Fruit fly (Drosophila melanogaster) whole organism, embryonic: Measurements from ENCODE around the gene RpS8.
A peak's percentile ranks its signal among the peaks of the same experiment; 100 is the strongest.

ENCODE experiments used
- Atf6 ChIP-seq: fragments of 200-800 bp; sonication (Bioruptor generic); IDR thresholded peaks from 2 replicates; pipeline ENCODE4 v1.3.6; 2022; ENCODE audit warnings: missing biosample characterization, missing genetic modification characterization
- B-H2 ChIP-seq: fragments of 200-800 bp; sonication (Bioruptor generic); optimal IDR thresholded peaks from 2 replicates; lab custom pipeline; 2018; ENCODE audit warnings: missing biosample characterization, mild to moderate bottlenecking, missing genetic modification characterization
- CG10267 ChIP-seq: fragments of 200-800 bp; sonication (Bioruptor generic); optimal IDR thresholded peaks from 2 replicates; lab custom pipeline; 2018; ENCODE audit warnings: missing biosample characterization, mild to moderate bottlenecking, missing genetic modification characterization, moderate library complexity
- CG10462 ChIP-seq: fragments of 200-800 bp; sonication (Bioruptor generic); optimal IDR thresholded peaks from 2 replicates; lab custom pipeline; 2016; ENCODE audit warnings: missing biosample characterization, missing genetic modification characterization
- CG10979 ChIP-seq: fragments of 200-800 bp; sonication (Bioruptor generic); optimal IDR thresholded peaks from 2 replicates; lab custom pipeline; 2018; ENCODE audit warnings: missing biosample characterization, mild to moderate bottlenecking, missing genetic modification characterization, moderate library complexity
- CG11093 ChIP-seq: fragments of 200-800 bp; sonication (Bioruptor generic); IDR thresholded peaks from 3 replicates; pipeline ENCODE4 v1.3.6; 2022; ENCODE audit warnings: missing biosample characterization, missing genetic modification characterization
- CG11398 ChIP-seq: fragments of 200-800 bp; sonication (Bioruptor generic); optimal IDR thresholded peaks from 2 replicates; lab custom pipeline; 2016; ENCODE audit warnings: missing biosample characterization, missing genetic modification characterization
- CG12155 ChIP-seq: fragments of 200-800 bp; sonication (Bioruptor generic); optimal IDR thresholded peaks from 3 replicates; lab custom pipeline; 2016; ENCODE audit warnings: missing biosample characterization, missing genetic modification characterization
- CG13123 ChIP-seq: fragments of 200-800 bp; sonication (Bioruptor generic); optimal IDR thresholded peaks from 2 replicates; lab custom pipeline; 2016; ENCODE audit warnings: missing biosample characterization, missing genetic modification characterization
- CG13287 ChIP-seq: fragments of 200-800 bp; sonication (Bioruptor generic); IDR thresholded peaks from 2 replicates; pipeline ENCODE4 v1.3.6; 2022; ENCODE audit warnings: missing biosample characterization, missing genetic modification characterization; ENCODE audit not compliant: partially characterized antibody
- CG16815 ChIP-seq: fragments of 200-800 bp; sonication (Bioruptor generic); optimal IDR thresholded peaks from 3 replicates; lab custom pipeline; 2017; ENCODE audit warnings: missing biosample characterization, mild to moderate bottlenecking, missing genetic modification characterization
- CG18476 ChIP-seq: fragments of 200-800 bp; sonication (Bioruptor generic); optimal IDR thresholded peaks from 2 replicates; lab custom pipeline; 2016; ENCODE audit warnings: missing biosample characterization, mild to moderate bottlenecking, missing genetic modification characterization
- CG18764 ChIP-seq: fragments of 200-800 bp; sonication (Bioruptor generic); optimal IDR thresholded peaks from 3 replicates; lab custom pipeline; 2016; ENCODE audit warnings: missing biosample characterization, missing genetic modification characterization
- CG2712 ChIP-seq: fragments of 200-800 bp; optimal IDR thresholded peaks from 3 replicates; lab custom pipeline; 2019; ENCODE audit warnings: missing biosample characterization, mild to moderate bottlenecking, missing genetic modification characterization, moderate library complexity
- CG3281 ChIP-seq: fragments of 200-800 bp; sonication (Bioruptor generic); optimal IDR thresholded peaks from 3 replicates; lab custom pipeline; 2017; ENCODE audit warnings: missing biosample characterization, mild to moderate bottlenecking, missing genetic modification characterization
- CG33557 ChIP-seq: fragments of 200-800 bp; sonication (Bioruptor generic); optimal IDR thresholded peaks from 2 replicates; lab custom pipeline; 2019; ENCODE audit warnings: missing biosample characterization, mild to moderate bottlenecking, missing genetic modification characterization, moderate library complexity
- CG3847 ChIP-seq: fragments of 200-800 bp; sonication (Bioruptor generic); IDR thresholded peaks from 2 replicates; pipeline ENCODE4 v1.3.6; 2022; ENCODE audit warnings: missing biosample characterization, missing genetic modification characterization
- CG4328 ChIP-seq: fragments of 200-800 bp; sonication (Bioruptor generic); optimal IDR thresholded peaks from 3 replicates; lab custom pipeline; 2017; ENCODE audit warnings: missing biosample characterization, missing genetic modification reagents, missing genetic modification characterization
- CG6175 ChIP-seq: fragments of 200-800 bp; sonication (Bioruptor generic); IDR thresholded peaks from 3 replicates; pipeline ENCODE4 v1.3.6; 2022; ENCODE audit warnings: missing biosample characterization, missing genetic modification characterization
- CG8089 ChIP-seq: fragments of 200-800 bp; sonication (Bioruptor generic); optimal IDR thresholded peaks from 3 replicates; lab custom pipeline; 2016; ENCODE audit warnings: missing biosample characterization, missing genetic modification characterization
- CG8924 ChIP-seq: fragments of 200-800 bp; optimal IDR thresholded peaks from 3 replicates; lab custom pipeline; 2019; ENCODE audit warnings: missing biosample characterization, mild to moderate bottlenecking, missing genetic modification characterization, moderate library complexity
- CG9609 ChIP-seq: fragments of 200-800 bp; sonication (Bioruptor generic); optimal IDR thresholded peaks from 3 replicates; lab custom pipeline; 2016; ENCODE audit warnings: missing biosample characterization, missing genetic modification characterization
- CG9727 ChIP-seq: fragments of 200-800 bp; sonication (Bioruptor generic); optimal IDR thresholded peaks from 3 replicates; lab custom pipeline; 2017; ENCODE audit warnings: missing biosample characterization, mild to moderate bottlenecking, missing genetic modification characterization
- CrebB ChIP-seq: fragments of 200-800 bp; sonication (Bioruptor generic); optimal IDR thresholded peaks from 3 replicates; lab custom pipeline; 2018; ENCODE audit warnings: missing biosample characterization, mild to moderate bottlenecking, missing genetic modification characterization
- D19A ChIP-seq: fragments of 200-800 bp; optimal IDR thresholded peaks from 3 replicates; lab custom pipeline; 2019; ENCODE audit warnings: missing biosample characterization, mild to moderate bottlenecking, missing genetic modification characterization, moderate library complexity
- Ets97D ChIP-seq: fragments of 200-800 bp; sonication (Bioruptor generic); optimal IDR thresholded peaks from 3 replicates; lab custom pipeline; 2016; ENCODE audit warnings: missing biosample characterization, missing genetic modification characterization
- H15 ChIP-seq: fragments of 200-800 bp; sonication (Bioruptor generic); IDR thresholded peaks from 3 replicates; pipeline ENCODE4 v1.3.6; 2022; ENCODE audit warnings: missing biosample characterization, missing genetic modification characterization
- Hr3 ChIP-seq: fragments of 200-800 bp; sonication (Bioruptor generic); optimal IDR thresholded peaks from 3 replicates; lab custom pipeline; 2016; ENCODE audit warnings: missing biosample characterization, missing genetic modification characterization
- MESR4 ChIP-seq: fragments of 200-800 bp; sonication (Bioruptor generic); optimal IDR thresholded peaks from 2 replicates; lab custom pipeline; 2018; ENCODE audit warnings: missing biosample characterization, mild to moderate bottlenecking, missing genetic modification characterization, moderate library complexity
- Ssrp ChIP-seq: fragments of 200-800 bp; sonication (Bioruptor generic); optimal IDR thresholded peaks from 2 replicates; lab custom pipeline; 2018; ENCODE audit warnings: missing biosample characterization, mild to moderate bottlenecking, missing genetic modification characterization, moderate library complexity
- Xbp1 ChIP-seq: fragments of 200-800 bp; sonication (Bioruptor generic); optimal IDR thresholded peaks from 3 replicates; lab custom pipeline; 2016; ENCODE audit warnings: missing biosample characterization, mild to moderate bottlenecking, missing genetic modification characterization
- ap ChIP-seq: fragments of 200-800 bp; sonication (Bioruptor generic); IDR thresholded peaks from 2 replicates; pipeline ENCODE4 v1.3.6; 2022; ENCODE audit warnings: missing biosample characterization, missing genetic modification characterization
- chm ChIP-seq: fragments of 200-800 bp; sonication (Bioruptor generic); IDR thresholded peaks from 2 replicates; pipeline ENCODE4 v1.3.6; 2022; ENCODE audit warnings: missing biosample characterization, missing genetic modification characterization
- ci ChIP-seq: fragments of 200-800 bp; sonication (Bioruptor generic); IDR thresholded peaks from 3 replicates; pipeline ENCODE4 v1.3.6; 2022; ENCODE audit warnings: missing biosample characterization, missing genetic modification characterization
- dan ChIP-seq: fragments of 200-800 bp; sonication (Bioruptor generic); IDR thresholded peaks from 2 replicates; pipeline ENCODE4 v1.3.6; 2022; ENCODE audit warnings: missing biosample characterization, missing genetic modification characterization
- fd102C ChIP-seq: fragments of 200-800 bp; sonication (Bioruptor generic); optimal IDR thresholded peaks from 2 replicates; lab custom pipeline; 2018; ENCODE audit warnings: missing biosample characterization, mild to moderate bottlenecking, missing genetic modification characterization, moderate library complexity
- fd96Cb ChIP-seq: fragments of 200-800 bp; sonication (Bioruptor generic); optimal IDR thresholded peaks from 2 replicates; lab custom pipeline; 2018; ENCODE audit warnings: missing biosample characterization, mild to moderate bottlenecking, missing genetic modification characterization, moderate library complexity
- gsb ChIP-seq: fragments of 200-800 bp; sonication (Bioruptor generic); IDR thresholded peaks from 2 replicates; pipeline ENCODE4 v1.3.6; 2022; ENCODE audit warnings: missing biosample characterization, missing genetic modification characterization
- pfk ChIP-seq: fragments of 200-800 bp; sonication (Bioruptor generic); optimal IDR thresholded peaks from 2 replicates; lab custom pipeline; 2018; ENCODE audit warnings: missing biosample characterization, mild to moderate bottlenecking, missing genetic modification characterization, moderate library complexity
- pita ChIP-seq: fragments of 200-800 bp; sonication (Bioruptor generic); optimal IDR thresholded peaks from 2 replicates; lab custom pipeline; 2017; ENCODE audit warnings: missing biosample characterization, mild to moderate bottlenecking, missing genetic modification characterization
- sens-2 ChIP-seq: fragments of 200-800 bp; sonication (Bioruptor generic); IDR thresholded peaks from 2 replicates; pipeline ENCODE4 v1.3.6; 2022; ENCODE audit warnings: missing biosample characterization, missing genetic modification characterization
- sima ChIP-seq: fragments of 200-800 bp; sonication (Bioruptor generic); optimal IDR thresholded peaks from 2 replicates; lab custom pipeline; 2016; ENCODE audit warnings: missing biosample characterization, missing genetic modification characterization
- tin ChIP-seq: fragments of 200-800 bp; sonication (Bioruptor generic); optimal IDR thresholded peaks from 3 replicates; lab custom pipeline; 2016; ENCODE audit warnings: missing biosample characterization, missing genetic modification characterization
- trem ChIP-seq: fragments of 200-800 bp; optimal IDR thresholded peaks from 3 replicates; lab custom pipeline; 2019; ENCODE audit warnings: missing biosample characterization, mild to moderate bottlenecking, missing genetic modification characterization, moderate library complexity
- wdn ChIP-seq: fragments of 200-800 bp; sonication (Bioruptor generic); IDR thresholded peaks from 2 replicates; pipeline ENCODE4 v1.3.6; 2022; ENCODE audit warnings: missing biosample characterization, missing genetic modification characterization
- zfh2 ChIP-seq: fragments of 200-800 bp; sonication (Bioruptor generic); optimal IDR thresholded peaks from 2 replicates; lab custom pipeline; 2016; ENCODE audit warnings: missing biosample characterization, missing genetic modification characterization

RpS8 gene

dm6 chr3R:29868676-29869349 is 7.4 kb downstream of the RpS8 start, which contains the start of gene Zip99C (continued):
- TF ChIP-seq tin (GFP tag; lab: Kevin White, UChicago) (peak; percentile 41), MESR4 (GFP tag; lab: Kevin White, UChicago) (peak; percentile 35), CG16815 (GFP tag; lab: Kevin White, UChicago) (peak; percentile 10), fd102C (GFP tag; lab: Kevin White, UChicago) (no peak), CG2712 (tag; lab: Kevin White, UChicago) (peak; percentile 58), D19A (no peak), CG12155 (peak; percentile 80), CG9609 (no peak), fd96Cb (tag; lab: Kevin White, UChicago) (no peak), CG11398 (GFP tag; lab: Kevin White, UChicago) (no peak), pfk (GFP tag; lab: Kevin White, UChicago) (no peak), CG9727 (GFP tag; lab: Kevin White, UChicago) (peak; percentile 36), CG18476 (GFP tag; lab: Kevin White, UChicago) (no peak), sens-2 (GFP tag; lab: Robert Waterston, UW) (no peak), CG11093 (GFP tag; lab: Robert Waterston, UW) (no peak), B-H2 (no peak), CG10979 (tag; lab: Kevin White, UChicago) (no peak), CG10267 (tag; lab: Kevin White, UChicago) (peak; percentile 64), Atf6 (GFP tag; lab: Robert Waterston, UW) (0 out of 2 replicates have a peak, but pooled peaks have one; percentile 11), CG8924 (tag; lab: Kevin White, UChicago) (peak; percentile 44), CG13123 (GFP tag; lab: Kevin White, UChicago) (peak; percentile 21), CG3281 (GFP tag; lab: Kevin White, UChicago) (peak; percentile 18), zfh2 (GFP tag; lab: Kevin White, UChicago) (peak; percentile 41), CG4328 (GFP tag; lab: Kevin White, UChicago) (peak; percentile 2), dan (no peak), ci (GFP tag; lab: Robert Waterston, UW) (peak; percentile 33; the same call in 2 of the 3 replicates), sima (no peak), CG6175 (GFP tag; lab: Robert Waterston, UW) (no peak), ap (no peak), trem (tag; lab: Kevin White, UChicago) (peak; percentile 90), pita (GFP tag; lab: Kevin White, UChicago) (peak; percentile 92), H15 (no peak), chm (GFP tag; lab: Robert Waterston, UW) (no peak), Hr3 (GFP tag; lab: Kevin White, UChicago) (peak; percentile 30), CrebB (tag; lab: Kevin White, UChicago) (no peak), Xbp1 (GFP tag; lab: Kevin White, UChicago) (peak; percentile 49), CG3847 (GFP tag; lab: Robert Waterston, UW) (peak; percentile 37; the same call in 1 of the 2 replicates), Ssrp (tag; lab: Kevin White, UChicago) (peak; percentile 8), CG13287 (GFP tag; lab: Robert Waterston, UW) (peak; percentile 94), CG33557 (GFP tag; lab: Kevin White, UChicago) (no peak), Ets97D (GFP tag; lab: Kevin White, UChicago) (peak; percentile 72), CG18764 (GFP tag; lab: Kevin White, UChicago) (peak; percentile 6), CG10462 (GFP tag; lab: Kevin White, UChicago) (no peak), CG8089 (GFP tag; lab: Kevin White, UChicago) (no peak), gsb (GFP tag; lab: Robert Waterston, UW) (no peak), wdn (GFP tag; lab: Robert Waterston, UW) (no peak)
